Fruit fly (Drosophila melanogaster) whole organism, embryonic: Measurements from ENCODE around the gene CG43230.

Experiments used
- Atf3 ChIP-seq: fragments of 200-800 bp; sonication (Bioruptor generic); optimal IDR thresholded peaks from 3 replicates; lab custom pipeline; 2016; ENCODE audit warnings: missing biosample characterization, missing genetic modification characterization
- B-H1 ChIP-seq: fragments of 200-800 bp; sonication (Bioruptor generic); IDR thresholded peaks from 3 replicates; pipeline ENCODE4 v1.3.6; 2022; ENCODE audit warnings: missing biosample characterization, missing genetic modification characterization
- Blimp-1 ChIP-seq: fragments of 200-800 bp; sonication (Bioruptor generic); optimal IDR thresholded peaks from 3 replicates; lab custom pipeline; 2018; ENCODE audit warnings: missing biosample characterization, missing genetic modification characterization, mild to moderate bottlenecking, moderate library complexity, missing genetic modification reagents
- CG10979 ChIP-seq: fragments of 200-800 bp; sonication (Bioruptor generic); optimal IDR thresholded peaks from 2 replicates; lab custom pipeline; 2018; ENCODE audit warnings: missing biosample characterization, mild to moderate bottlenecking, missing genetic modification characterization, moderate library complexity
- CG11085 ChIP-seq: fragments of 200-800 bp; sonication (Bioruptor generic); IDR thresholded peaks from 2 replicates; pipeline ENCODE4 v1.3.6; 2022; ENCODE audit warnings: missing biosample characterization, missing genetic modification characterization
- CG11093 ChIP-seq: fragments of 200-800 bp; sonication (Bioruptor generic); IDR thresholded peaks from 3 replicates; pipeline ENCODE4 v1.3.6; 2022; ENCODE audit warnings: missing biosample characterization, missing genetic modification characterization
- CG14050 ChIP-seq: fragments of 200-800 bp; sonication (Bioruptor generic); IDR thresholded peaks from 3 replicates; pipeline ENCODE4 v1.3.6; 2022; ENCODE audit warnings: missing biosample characterization, missing genetic modification characterization
- CG14710 ChIP-seq: fragments of 200-800 bp; sonication (Bioruptor generic); optimal IDR thresholded peaks from 3 replicates; lab custom pipeline; 2019; ENCODE audit warnings: missing biosample characterization, mild to moderate bottlenecking, missing genetic modification characterization, moderate library complexity
- CG15011 ChIP-seq: fragments of 200-800 bp; sonication (Bioruptor generic); optimal IDR thresholded peaks from 3 replicates; lab custom pipeline; 2018; ENCODE audit warnings: missing biosample characterization, mild to moderate bottlenecking, missing genetic modification characterization
- CG1529 ChIP-seq: fragments of 200-800 bp; sonication (Bioruptor generic); optimal IDR thresholded peaks from 3 replicates; lab custom pipeline; 2018; ENCODE audit warnings: missing biosample characterization, missing genetic modification characterization
- CG30403 ChIP-seq: fragments of 200-800 bp; sonication (Bioruptor generic); optimal IDR thresholded peaks from 3 replicates; lab custom pipeline; 2016; ENCODE audit warnings: missing biosample characterization, missing genetic modification characterization
- CG30431 ChIP-seq: fragments of 200-800 bp; sonication (Bioruptor generic); optimal IDR thresholded peaks from 2 replicates; lab custom pipeline; 2017; ENCODE audit warnings: missing biosample characterization, missing genetic modification characterization
- CG31441 ChIP-seq: fragments of 200-800 bp; sonication (Bioruptor generic); IDR thresholded peaks from 2 replicates; pipeline ENCODE4 v1.3.6; 2022; ENCODE audit warnings: missing biosample characterization, missing genetic modification characterization
- CG4424 ChIP-seq: fragments of 200-800 bp; sonication (Bioruptor generic); optimal IDR thresholded peaks from 3 replicates; lab custom pipeline; 2016; ENCODE audit warnings: missing biosample characterization, missing genetic modification characterization
- CG4820 ChIP-seq: fragments of 200-800 bp; sonication (Bioruptor generic); optimal IDR thresholded peaks from 3 replicates; lab custom pipeline; 2016; ENCODE audit warnings: missing biosample characterization, missing genetic modification characterization
- CG5953 ChIP-seq: fragments of 200-800 bp; sonication (Bioruptor generic); IDR thresholded peaks from 2 replicates; pipeline ENCODE4 v1.3.6; 2022; ENCODE audit warnings: missing biosample characterization, missing genetic modification characterization
- CG6175 ChIP-seq: fragments of 200-800 bp; sonication (Bioruptor generic); IDR thresholded peaks from 3 replicates; pipeline ENCODE4 v1.3.6; 2022; ENCODE audit warnings: missing biosample characterization, missing genetic modification characterization
- CG6689 ChIP-seq: fragments of 200-800 bp; sonication (Bioruptor generic); IDR thresholded peaks from 2 replicates; pipeline ENCODE4 v1.3.6; 2022; ENCODE audit warnings: missing biosample characterization, missing genetic modification characterization
- CG7357 ChIP-seq: fragments of 200-800 bp; sonication (Bioruptor generic); IDR thresholded peaks from 3 replicates; pipeline ENCODE4 v1.3.6; 2022; ENCODE audit warnings: missing biosample characterization, missing genetic modification characterization
- CG7839 ChIP-seq: fragments of 200-800 bp; sonication (Bioruptor generic); optimal IDR thresholded peaks from 3 replicates; lab custom pipeline; 2018; ENCODE audit warnings: missing biosample characterization, mild to moderate bottlenecking, missing genetic modification characterization, moderate library complexity
- CG9817 ChIP-seq: fragments of 200-800 bp; sonication (Bioruptor generic); optimal IDR thresholded peaks from 2 replicates; lab custom pipeline; 2018; ENCODE audit warnings: missing biosample characterization, mild to moderate bottlenecking, missing genetic modification characterization, moderate library complexity
- CoRest ChIP-seq: fragments of 200-800 bp; sonication (Bioruptor generic); optimal IDR thresholded peaks from 3 replicates; lab custom pipeline; 2018; ENCODE audit warnings: missing biosample characterization, mild to moderate bottlenecking, missing genetic modification characterization, moderate library complexity
- Dfd ChIP-seq, 2 experiments: fragments of >200 bp; optimal IDR thresholded peaks; 2 replicates each; lab custom pipeline; 2017; ENCODE audit warnings: missing biosample characterization in 2 of 2, missing genetic modification characterization in 2 of 2
- Dip2 ChIP-seq: fragments of 200-800 bp; sonication (Bioruptor generic); IDR thresholded peaks from 2 replicates; pipeline ENCODE4 v1.3.6; 2022; ENCODE audit warnings: missing biosample characterization, missing genetic modification characterization
- E2f2 ChIP-seq: fragments of 200-800 bp; sonication (Bioruptor generic); IDR thresholded peaks from 2 replicates; pipeline ENCODE4 v1.3.6; 2022; ENCODE audit warnings: missing biosample characterization, missing genetic modification characterization
- Gsc ChIP-seq: fragments of 200-800 bp; sonication (Bioruptor generic); IDR thresholded peaks from 2 replicates; pipeline ENCODE4 v1.3.6; 2022; ENCODE audit warnings: missing biosample characterization, missing genetic modification characterization
- Hmr ChIP-seq: fragments of 200-800 bp; sonication (Bioruptor generic); optimal IDR thresholded peaks from 3 replicates; lab custom pipeline; 2017; ENCODE audit warnings: mild to moderate bottlenecking, missing biosample characterization, missing genetic modification reagents, missing genetic modification characterization
- Hmx ChIP-seq: fragments of 200-800 bp; sonication (Bioruptor generic); optimal IDR thresholded peaks from 2 replicates; lab custom pipeline; 2016; ENCODE audit warnings: missing biosample characterization, missing genetic modification characterization
- Hr39 ChIP-seq: fragments of >200 bp; optimal IDR thresholded peaks from 2 replicates; lab custom pipeline; 2017
- Oli ChIP-seq: fragments of 200-800 bp; sonication (Bioruptor generic); optimal IDR thresholded peaks from 2 replicates; lab custom pipeline; 2018; ENCODE audit warnings: missing biosample characterization, mild to moderate bottlenecking, missing genetic modification characterization, moderate library complexity
- Usf ChIP-seq: fragments of 200-800 bp; sonication (Bioruptor generic); optimal IDR thresholded peaks from 2 replicates; lab custom pipeline; 2017; ENCODE audit warnings: missing genotype, missing biosample characterization, missing genetic modification characterization
- bcd ChIP-seq: fragments of 200-800 bp; sonication (Bioruptor generic); optimal IDR thresholded peaks from 2 replicates; lab custom pipeline; 2017; ENCODE audit warnings: missing biosample characterization, mild to moderate bottlenecking, missing genetic modification characterization
- caup ChIP-seq: fragments of 200-800 bp; sonication (Bioruptor generic); optimal IDR thresholded peaks from 3 replicates; lab custom pipeline; 2017; ENCODE audit warnings: missing biosample characterization, mild to moderate bottlenecking, missing genetic modification characterization, moderate library complexity; ENCODE audit not compliant: severe bottlenecking
- cg ChIP-seq: fragments of 200-800 bp; sonication (Bioruptor generic); optimal IDR thresholded peaks from 3 replicates; lab custom pipeline; 2019; ENCODE audit warnings: missing biosample characterization, mild to moderate bottlenecking, missing genetic modification characterization, moderate library complexity
- chif ChIP-seq, 2 experiments: fragments of 200-800 bp; sonication (Bioruptor generic); optimal IDR thresholded peaks; 3 replicates each; lab custom pipeline; 2016; ENCODE audit warnings: missing biosample characterization in 2 of 2, missing genetic modification characterization in 2 of 2
- ci ChIP-seq: fragments of 200-800 bp; sonication (Bioruptor generic); IDR thresholded peaks from 3 replicates; pipeline ENCODE4 v1.3.6; 2022; ENCODE audit warnings: missing biosample characterization, missing genetic modification characterization
- croc ChIP-seq: fragments of 200-800 bp; sonication (Bioruptor generic); conservative IDR thresholded peaks from 3 replicates; pipeline ENCODE4 v1.3.6; 2022; ENCODE audit warnings: missing biosample characterization, missing genetic modification characterization
- dysf ChIP-seq: fragments of 200-800 bp; sonication (Bioruptor generic); IDR thresholded peaks from 3 replicates; pipeline ENCODE4 v1.3.6; 2022; ENCODE audit warnings: missing biosample characterization, missing genetic modification characterization
- eyg ChIP-seq: fragments of 200-800 bp; sonication (Bioruptor generic); optimal IDR thresholded peaks from 3 replicates; lab custom pipeline; 2016; ENCODE audit warnings: missing biosample characterization, missing genetic modification characterization
- fd96Cb ChIP-seq: fragments of 200-800 bp; sonication (Bioruptor generic); optimal IDR thresholded peaks from 2 replicates; lab custom pipeline; 2018; ENCODE audit warnings: missing biosample characterization, mild to moderate bottlenecking, missing genetic modification characterization, moderate library complexity
- her ChIP-seq: fragments of 200-800 bp; sonication (Bioruptor generic); optimal IDR thresholded peaks from 2 replicates; lab custom pipeline; 2016; ENCODE audit warnings: missing biosample characterization, missing genetic modification characterization
- kni ChIP-seq: fragments of 200-800 bp; sonication (Bioruptor generic); optimal IDR thresholded peaks from 3 replicates; lab custom pipeline; 2017; ENCODE audit warnings: mild to moderate bottlenecking, missing biosample characterization, missing genetic modification reagents, missing genetic modification characterization
- mirr ChIP-seq: fragments of 200-800 bp; sonication (Bioruptor generic); optimal IDR thresholded peaks from 3 replicates; lab custom pipeline; 2018; ENCODE audit warnings: missing biosample characterization, mild to moderate bottlenecking, missing genetic modification characterization
- nerfin-2 ChIP-seq: fragments of 200-800 bp; sonication (Bioruptor generic); IDR thresholded peaks from 2 replicates; pipeline ENCODE4 v1.3.6; 2022; ENCODE audit warnings: missing biosample characterization, missing genetic modification characterization; ENCODE audit not compliant: partially characterized antibody
- pnt ChIP-seq: fragments of 200-800 bp; sonication (Bioruptor generic); optimal IDR thresholded peaks from 3 replicates; lab custom pipeline; 2016; ENCODE audit warnings: missing biosample characterization, missing genetic modification characterization
- repo ChIP-seq: fragments of 200-800 bp; sonication (Bioruptor generic); optimal IDR thresholded peaks from 2 replicates; lab custom pipeline; 2016; ENCODE audit warnings: missing biosample characterization, missing genetic modification characterization
- salm ChIP-seq: fragments of 200-800 bp; sonication (Bioruptor generic); optimal IDR thresholded peaks from 2 replicates; lab custom pipeline; 2018; ENCODE audit warnings: missing biosample characterization, mild to moderate bottlenecking, missing genetic modification characterization
- so ChIP-seq: fragments of 200-800 bp; sonication (Bioruptor generic); IDR thresholded peaks from 3 replicates; pipeline ENCODE4 v1.3.6; 2022; ENCODE audit warnings: missing biosample characterization, missing genetic modification characterization
- tin ChIP-seq: fragments of 200-800 bp; sonication (Bioruptor generic); optimal IDR thresholded peaks from 3 replicates; lab custom pipeline; 2016; ENCODE audit warnings: missing biosample characterization, missing genetic modification characterization
- tio ChIP-seq: fragments of 200-800 bp; sonication (Bioruptor generic); optimal IDR thresholded peaks from 2 replicates; lab custom pipeline; 2017; ENCODE audit warnings: missing biosample characterization, missing genetic modification characterization, inconsistent platforms

Gene CG43230

dm6 chr2L:15254229-15254861 is 39.3 kb downstream of the CG43230 start (continued):
- TF ChIP-seq Atf3 (GFP tag; lab: Kevin White, UChicago) (peak; percentile 7), CG31441 (GFP tag; lab: Robert Waterston, UW) (peak; percentile 50), Dip2 (GFP tag; lab: Robert Waterston, UW) (no peak), CG11093 (GFP tag; lab: Robert Waterston, UW) (no peak), CG10979 (tag; lab: Kevin White, UChicago) (peak; percentile 31), nerfin-2 (GFP tag; lab: Robert Waterston, UW) (0 out of 2 replicates have a peak, but pooled peaks have one; percentile 14), Usf (GFP tag; lab: Kevin White, UChicago) (no peak), mirr (GFP tag; lab: Kevin White, UChicago) (peak; percentile 34), eyg (GFP tag; lab: Kevin White, UChicago) (peak; percentile 34), CG1529 (GFP tag; lab: Kevin White, UChicago) (peak; percentile 5), CG6689 (GFP tag; lab: Robert Waterston, UW) (peak; percentile 56; the same call in 1 of the 2 replicates), CG4820 (peak; percentile 27), CG14710 (tag; lab: Kevin White, UChicago) (peak; percentile 31), her (GFP tag; lab: Kevin White, UChicago) (peak; percentile 2), Blimp-1 (peak; percentile 53), Oli (tag; lab: Kevin White, UChicago) (peak; percentile 40), CG7357 (GFP tag; lab: Robert Waterston, UW) (peak; percentile 41; the same call in 1 of the 3 replicates), kni (GFP tag; lab: Kevin White, UChicago) (no peak), Hmx (GFP tag; lab: Kevin White, UChicago) (peak; percentile 11), tio (GFP tag; lab: Kevin White, UChicago) (peak; percentile 35), so (no peak; the same call in 2 of the 3 replicates), Gsc (GFP tag; lab: Robert Waterston, UW) (no peak), salm (tag; lab: Kevin White, UChicago) (no peak), CG14050 (GFP tag; lab: Robert Waterston, UW) (0 out of 3 replicates have a peak, but pooled peaks have one; percentile 30), CG6175 (no peak), repo (GFP tag; lab: Kevin White, UChicago) (no peak), CG5953 (GFP tag; lab: Robert Waterston, UW) (no peak), cg (peak; percentile 61), CG30403 (peak; percentile 68), B-H1 (peak; percentile 39; the same call in 1 of the 3 replicates), bcd (GFP tag; lab: Kevin White, UChicago) (peak; percentile 51), CG30431 (GFP tag; lab: Kevin White, UChicago) (no peak), croc (GFP tag; lab: Robert Waterston, UW) (no peak), E2f2 (peak; percentile 44; the same call in 1 of the 2 replicates), dysf (GFP tag; lab: Robert Waterston, UW) (peak; percentile 77; the same call in 2 of the 3 replicates), fd96Cb (tag; lab: Kevin White, UChicago) (peak; percentile 37), Hr39 (no peak), CG4424 (GFP tag; lab: Kevin White, UChicago) (peak; percentile 49), tin (GFP tag; lab: Kevin White, UChicago) (peak; percentile 19), caup (peak; percentile 21), Hmr (GFP tag; lab: Kevin White, UChicago) (peak; percentile 0), CG11085 (GFP tag; lab: Robert Waterston, UW) (peak; percentile 27; the same call in 1 of the 2 replicates), CG9817 (tag; lab: Kevin White, UChicago) (peak; percentile 5), chif (GFP tag; optimal IDR thresholded peaks at IDR 0.05; lab: Kevin White, UChicago) (peak in 1 of 2 experiments; percentile 64), CoRest (peak; percentile 19), ci (GFP tag; lab: Robert Waterston, UW) (peak; percentile 77), CG15011 (GFP tag; lab: Kevin White, UChicago) (no peak), CG7839 (tag; lab: Kevin White, UChicago) (peak; percentile 63), Dfd (GFP tag; optimal IDR thresholded peaks at IDR 0.05; lab: Kevin White, UChicago) (no peak), pnt (GFP tag; lab: Kevin White, UChicago) (no peak)
